Fruit fly (Drosophila melanogaster) whole organism, pupa: ENCODE results near the gene Fum2.

Experiments used
- CG10348 ChIP-seq: fragments of 200-800 bp; sonication (Bioruptor generic); IDR thresholded peaks from 2 replicates; pipeline ENCODE4 v1.3.6; 2022; ENCODE audit warnings: missing biosample characterization, missing genetic modification characterization
- CG13204 ChIP-seq: fragments of 200-800 bp; sonication (Bioruptor generic); optimal IDR thresholded peaks from 2 replicates; lab custom pipeline; 2018; ENCODE audit warnings: missing biosample characterization, mild to moderate bottlenecking, missing genetic modification characterization, moderate library complexity
- CG14655 ChIP-seq: fragments of 200-800 bp; sonication (Bioruptor generic); optimal IDR thresholded peaks from 3 replicates; lab custom pipeline; 2017; ENCODE audit warnings: mild to moderate bottlenecking, missing biosample characterization, missing genetic modification reagents, missing genetic modification characterization
- CG34367 ChIP-seq: fragments of 200-800 bp; sonication (Bioruptor generic); optimal IDR thresholded peaks from 2 replicates; lab custom pipeline; 2018; ENCODE audit warnings: missing biosample characterization, mild to moderate bottlenecking, missing genetic modification characterization
- CG4496 ChIP-seq: fragments of 200-800 bp; sonication (Bioruptor generic); IDR thresholded peaks from 3 replicates; pipeline ENCODE4 v1.3.6; 2022; ENCODE audit warnings: missing biosample characterization, missing genetic modification characterization
- CG8159 ChIP-seq: fragments of 200-800 bp; sonication (Bioruptor generic); optimal IDR thresholded peaks from 3 replicates; lab custom pipeline; 2018; ENCODE audit warnings: missing biosample characterization, mild to moderate bottlenecking, missing genetic modification characterization, moderate library complexity
- CG8301 ChIP-seq: fragments of 200-800 bp; sonication (Bioruptor generic); optimal IDR thresholded peaks from 2 replicates; lab custom pipeline; 2018; ENCODE audit warnings: missing biosample characterization, mild to moderate bottlenecking, missing genetic modification characterization
- CG9948 ChIP-seq: fragments of 200-800 bp; sonication (Bioruptor generic); optimal IDR thresholded peaks from 2 replicates; lab custom pipeline; 2018; ENCODE audit warnings: missing biosample characterization, mild to moderate bottlenecking, missing genetic modification characterization, moderate library complexity
- Snoo ChIP-seq: fragments of 200-800 bp; sonication (Bioruptor generic); optimal IDR thresholded peaks from 3 replicates; lab custom pipeline; 2017; ENCODE audit warnings: missing biosample characterization, mild to moderate bottlenecking, missing genetic modification characterization, inconsistent platforms
- gl ChIP-seq: fragments of 200-800 bp; sonication (Bioruptor generic); optimal IDR thresholded peaks from 2 replicates; lab custom pipeline; 2018; ENCODE audit warnings: missing biosample characterization, mild to moderate bottlenecking, missing genetic modification characterization
- rn ChIP-seq: fragments of 200-800 bp; sonication (Bioruptor generic); IDR thresholded peaks from 2 replicates; pipeline ENCODE4 v1.3.6; 2022; ENCODE audit warnings: missing biosample characterization, missing genetic modification characterization

DNA sequence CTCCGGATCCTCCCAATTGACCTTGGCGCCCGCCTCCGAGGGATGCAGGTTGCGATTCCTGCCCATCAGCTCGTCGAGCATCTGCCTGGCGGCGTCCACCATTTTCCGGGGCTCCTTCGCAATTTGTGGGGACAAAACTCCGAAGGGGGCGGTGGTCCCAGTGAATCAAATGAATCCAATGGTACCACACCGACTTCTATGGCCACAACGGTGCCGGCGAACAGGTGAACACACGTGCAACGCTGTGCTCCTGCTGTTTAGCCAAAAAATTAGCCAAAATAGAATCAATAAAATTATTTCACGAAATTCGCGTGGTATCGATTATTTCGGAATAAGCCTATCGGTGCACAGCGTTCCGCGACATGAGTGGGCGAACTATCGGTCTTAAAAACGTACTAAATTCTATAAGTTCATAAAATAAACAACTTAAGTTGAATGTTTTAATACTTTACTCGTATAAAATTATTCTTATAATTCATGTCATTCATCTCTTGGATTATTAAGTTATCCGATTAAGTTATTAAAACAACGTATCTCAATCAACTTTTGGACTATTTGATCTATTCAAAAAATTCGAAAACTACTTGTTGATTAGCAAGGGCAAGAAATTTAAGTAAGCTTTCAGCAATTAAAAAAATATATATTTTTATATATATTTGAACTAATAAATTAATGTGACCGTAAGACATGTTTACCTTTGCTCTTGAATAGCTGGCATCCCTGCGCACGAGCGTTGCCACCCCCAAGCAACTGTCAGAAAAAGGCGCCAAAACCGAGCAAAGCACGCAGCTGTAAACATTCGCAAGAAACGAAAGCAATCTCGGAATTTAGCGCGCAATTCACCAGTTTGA is 7.7 kb upstream of the Fum2 start, which contains the start of the genes CG3198 and Mcm6:
- TF ChIP-seq CG14655 (GFP tag; lab: Kevin White, UChicago) (no peak), CG8159 (no peak), CG4496 (GFP tag; lab: Robert Waterston, UW) (0 out of 3 replicates have a peak, but pooled peaks have one; percentile 16), CG13204 (GFP tag; lab: Kevin White, UChicago) (no peak), Snoo (tag; lab: Kevin White, UChicago) (no peak), rn (GFP tag; lab: Robert Waterston, UW) (no peak), CG9948 (tag; lab: Kevin White, UChicago) (no peak), CG10348 (GFP tag; lab: Robert Waterston, UW) (no peak), CG34367 (tag; lab: Kevin White, UChicago) (no peak), CG8301 (tag; lab: Kevin White, UChicago) (no peak), gl (no peak)
